Worm (Caenorhabditis elegans): ENCODE measurements around the gene T25D1.1.

DNA sequence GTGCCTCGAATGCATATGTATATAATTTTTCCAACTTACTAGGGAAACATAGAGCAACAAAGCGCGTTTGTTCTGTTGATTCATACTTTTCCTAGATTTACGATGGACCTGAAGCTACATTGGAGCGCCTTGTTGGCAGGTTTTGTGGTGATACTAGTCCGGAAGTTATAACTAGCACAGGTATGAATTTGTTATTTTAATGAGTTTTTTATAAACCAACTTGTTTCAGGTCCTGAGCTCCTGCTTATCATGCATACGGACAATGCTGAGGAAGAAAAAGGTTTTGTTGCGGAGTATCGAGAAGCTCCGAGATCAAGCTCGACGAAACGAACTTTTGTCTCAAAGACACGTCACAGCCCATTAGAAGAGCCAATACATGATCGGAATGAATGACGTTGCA lies 48.9 kb upstream of the T25D1.1 start, which contains the start of gene F38E9.1:
- TF ChIP-seq nfya-2 (GFP tag; IDR thresholded peaks at IDR 0.05): no peak
- no peak for TF ChIP-seq B0019.2 (GFP tag; conservative IDR thresholded peaks at IDR 0.05)
- no peak for TF ChIP-seq tbp1 (GFP tag; optimal IDR thresholded peaks at IDR 0.05)
- no peak for TF ChIP-seq tlf-1 (GFP tag; optimal IDR thresholded peaks at IDR 0.05)
- no peak for TF ChIP-seq Y56A3A.18 (GFP tag; IDR thresholded peaks at IDR 0.05)
- no peak for TF ChIP-seq nfyb-1 (GFP tag; IDR thresholded peaks at IDR 0.05)
- TF ChIP-seq Y79H2A.3 (GFP tag; conservative IDR thresholded peaks at IDR 0.05): no peak
- TF ChIP-seq unc-62 (GFP tag; optimal IDR thresholded peaks at IDR 0.05): no peak

All from whole organism, young adult.